Worm (Caenorhabditis elegans) whole organism, L3 larva: ENCODE data around the gene spp-30.

Experiments
- ceh-16 ChIP-seq: sonication (generic microtip); optimal IDR thresholded peaks from 2 replicates; lab custom pipeline; 2017; ENCODE audit warnings: missing biosample characterization, missing genetic modification characterization
- ceh-82 ChIP-seq: fragments of 150-350 bp; optimal IDR thresholded peaks from 2 replicates; lab custom pipeline; 2014; ENCODE audit warnings: missing biosample characterization, missing genetic modification characterization
- ceh-9 ChIP-seq: sonication (generic microtip); optimal IDR thresholded peaks from 2 replicates; lab custom pipeline; 2018; ENCODE audit warnings: missing biosample characterization, missing genetic modification characterization
- elt-1 ChIP-seq: fragments of 150-350 bp; optimal IDR thresholded peaks from 2 replicates; lab custom pipeline; 2014; ENCODE audit warnings: missing biosample characterization, missing genetic modification characterization
- elt-2 ChIP-seq: sonication (generic microtip); optimal IDR thresholded peaks from 2 replicates; lab custom pipeline; 2016; ENCODE audit warnings: missing genetic modification reagents, mild to moderate bottlenecking, missing genetic modification characterization, missing compliant biosample characterization
- fkh-2 ChIP-seq: fragments of 150-350 bp; optimal IDR thresholded peaks from 2 replicates; lab custom pipeline; 2014; ENCODE audit warnings: missing biosample characterization, missing genetic modification reagents, missing genetic modification characterization
- fos-1 ChIP-seq: fragments of 150-350 bp; optimal IDR thresholded peaks from 2 replicates; lab custom pipeline; 2014; ENCODE audit warnings: missing biosample characterization, missing genetic modification characterization
- lin-15B ChIP-seq: fragments of 150-350 bp; optimal IDR thresholded peaks from 2 replicates; lab custom pipeline; 2014; ENCODE audit warnings: missing biosample characterization, missing genetic modification characterization
- lin-39 ChIP-seq: fragments of 150-350 bp; optimal IDR thresholded peaks from 2 replicates; lab custom pipeline; 2018; ENCODE audit warnings: missing biosample characterization, missing genetic modification reagents, missing genetic modification characterization
- mml-1 ChIP-seq: fragments of 150-350 bp; sonication (generic microtip); optimal IDR thresholded peaks from 3 replicates; lab custom pipeline; 2014; ENCODE audit warnings: missing biosample characterization, missing genetic modification characterization
- nhr-77 ChIP-seq: fragments of 150-350 bp; optimal IDR thresholded peaks from 2 replicates; lab custom pipeline; 2014; ENCODE audit warnings: missing biosample characterization, missing genetic modification characterization
- unc-39 ChIP-seq: sonication (generic microtip); optimal IDR thresholded peaks from 4 replicates; lab custom pipeline; 2017; ENCODE audit warnings: missing biosample characterization, missing genetic modification characterization
- unc-62 ChIP-seq: fragments of 150-350 bp; sonication (generic microtip); optimal IDR thresholded peaks from 4 replicates; lab custom pipeline; 2014; ENCODE audit warnings: missing biosample characterization, missing genetic modification reagents, missing genetic modification characterization
- ztf-4 ChIP-seq: fragments of 150-350 bp; optimal IDR thresholded peaks from 2 replicates; lab custom pipeline; 2014; ENCODE audit warnings: missing biosample characterization, missing genetic modification characterization

ce11 chrX:11617387-11617786 is 11.1 kb downstream of the spp-30 start, which contains the start of gene F52D10.4:
- TF ChIP-seq ceh-82 (tag; lab: Kevin White, UChicago) (no peak), fos-1 (tag; lab: Kevin White, UChicago) (no peak), lin-15B (tag; lab: Kevin White, UChicago) (no peak), unc-62 (GFP tag; lab: Kevin White, UChicago) (no peak), fkh-2 (no peak), nhr-77 (tag; lab: Kevin White, UChicago) (no peak), lin-39 (no peak), ztf-4 (tag; lab: Kevin White, UChicago) (no peak), elt-1 (tag; lab: Kevin White, UChicago) (no peak), mml-1 (tag; lab: Kevin White, UChicago) (no peak), ceh-16 (tag; lab: Kevin White, UChicago) (no peak), elt-2 (tag; lab: Kevin White, UChicago) (no peak), unc-39 (tag; lab: Kevin White, UChicago) (no peak), ceh-9 (tag; lab: Kevin White, UChicago) (no peak)
